Worm (Caenorhabditis elegans) whole organism, L2 larva: ENCODE measurements around the gene clec-153.
A peak's percentile ranks its signal among the peaks of the same experiment; 100 is the strongest.

Experiments used
- F13H6.1 ChIP-seq: sonication (generic microtip); optimal IDR thresholded peaks from 2 replicates; lab custom pipeline; 2016; ENCODE audit warnings: missing genetic modification characterization, missing compliant biosample characterization
- R02D3.7 ChIP-seq: fragments of 150-350 bp; optimal IDR thresholded peaks from 2 replicates; lab custom pipeline; 2014; ENCODE audit warnings: missing biosample characterization, missing genetic modification characterization
- Y55F3AM.14 ChIP-seq: fragments of 200-800 bp; sonication (Bioruptor generic); optimal IDR thresholded peaks from 2 replicates; lab custom pipeline; 2018; ENCODE audit warnings: mild to moderate bottlenecking, missing genetic modification characterization, missing compliant biosample characterization
- ZK546.5 ChIP-seq: sonication (generic microtip); optimal IDR thresholded peaks from 2 replicates; lab custom pipeline; 2017; ENCODE audit warnings: missing biosample characterization, missing genetic modification characterization
- aly-2 ChIP-seq: fragments of 150-350 bp; optimal IDR thresholded peaks from 2 replicates; lab custom pipeline; 2014; ENCODE audit warnings: missing biosample characterization, missing genetic modification characterization
- ama-1 ChIP-seq: fragments of 150-350 bp; optimal IDR thresholded peaks from 2 replicates; lab custom pipeline; 2018; ENCODE audit warnings: inconsistent platforms
- ceh-82 ChIP-seq: fragments of 150-350 bp; optimal IDR thresholded peaks from 2 replicates; lab custom pipeline; 2014; ENCODE audit warnings: missing biosample characterization, missing genetic modification characterization
- dmd-4 ChIP-seq: sonication (generic microtip); optimal IDR thresholded peaks from 2 replicates; lab custom pipeline; 2017; ENCODE audit warnings: missing biosample characterization, missing genetic modification characterization
- egl-27 ChIP-seq: sonication (generic microtip); optimal IDR thresholded peaks from 3 replicates; lab custom pipeline; 2017; ENCODE audit warnings: missing biosample characterization, missing genetic modification reagents, missing genetic modification characterization
- fos-1 ChIP-seq: fragments of 150-350 bp; optimal IDR thresholded peaks from 2 replicates; lab custom pipeline; 2014; ENCODE audit warnings: missing biosample characterization, missing genetic modification characterization
- gmeb-1 ChIP-seq: fragments of 150-350 bp; optimal IDR thresholded peaks from 2 replicates; lab custom pipeline; 2014; ENCODE audit warnings: missing biosample characterization, missing genetic modification characterization
- lin-11 ChIP-seq: fragments of 150-350 bp; sonication (generic microtip); optimal IDR thresholded peaks from 2 replicates; lab custom pipeline; 2014; ENCODE audit warnings: missing biosample characterization, missing genetic modification characterization, inconsistent platforms, mixed read lengths
- lin-13 ChIP-seq: fragments of 150-350 bp; optimal IDR thresholded peaks from 2 replicates; lab custom pipeline; 2014; ENCODE audit warnings: missing biosample characterization, missing genetic modification reagents, missing genetic modification characterization
- lin-39 ChIP-seq: fragments of 150-350 bp; optimal IDR thresholded peaks from 2 replicates; lab custom pipeline; 2014; ENCODE audit warnings: missing biosample characterization, missing genetic modification reagents, missing genetic modification characterization
- mab-5 ChIP-seq: fragments of 150-350 bp; optimal IDR thresholded peaks from 2 replicates; lab custom pipeline; 2014; ENCODE audit warnings: missing biosample characterization, missing genetic modification characterization
- mbf-1 ChIP-seq: sonication (generic microtip); optimal IDR thresholded peaks from 2 replicates; lab custom pipeline; 2017; ENCODE audit warnings: missing biosample characterization, missing genetic modification characterization
- mdl-1 ChIP-seq, 2 experiments: fragments of 150-350 bp in 1 of 2; sonication (generic microtip) in 1 of 2; optimal IDR thresholded peaks; 2 replicates each; lab custom pipeline; 2017; ENCODE audit warnings: missing biosample characterization in 2 of 2, missing genetic modification characterization in 2 of 2
- nhr-11 ChIP-seq: fragments of 150-350 bp; optimal IDR thresholded peaks from 2 replicates; lab custom pipeline; 2014; ENCODE audit warnings: missing biosample characterization, missing genetic modification characterization
- nhr-12 ChIP-seq: fragments of 150-350 bp; optimal IDR thresholded peaks from 2 replicates; lab custom pipeline; 2014; ENCODE audit warnings: missing biosample characterization, missing genetic modification characterization
- nhr-129 ChIP-seq: fragments of 150-350 bp; optimal IDR thresholded peaks from 2 replicates; lab custom pipeline; 2014; ENCODE audit warnings: missing biosample characterization, missing genetic modification characterization
- nhr-21 ChIP-seq: fragments of 150-350 bp; optimal IDR thresholded peaks from 2 replicates; lab custom pipeline; 2014; ENCODE audit warnings: missing biosample characterization, missing genetic modification characterization
- nhr-23 ChIP-seq: fragments of 150-350 bp; optimal IDR thresholded peaks from 2 replicates; lab custom pipeline; 2014; ENCODE audit warnings: missing biosample characterization, missing genetic modification reagents, missing genetic modification characterization
- nhr-237 ChIP-seq: fragments of 150-350 bp; optimal IDR thresholded peaks from 2 replicates; lab custom pipeline; 2014; ENCODE audit warnings: missing biosample characterization, missing genetic modification characterization
- nhr-25 ChIP-seq: fragments of 150-350 bp; sonication (generic microtip); optimal IDR thresholded peaks from 3 replicates; lab custom pipeline; 2014; ENCODE audit warnings: missing biosample characterization, missing genetic modification characterization
- nhr-77 ChIP-seq: fragments of 150-350 bp; optimal IDR thresholded peaks from 2 replicates; lab custom pipeline; 2014; ENCODE audit warnings: missing biosample characterization, missing genetic modification characterization
- peb-1 ChIP-seq: fragments of 150-350 bp; optimal IDR thresholded peaks from 2 replicates; lab custom pipeline; 2014; ENCODE audit warnings: missing biosample characterization, missing genetic modification characterization
- sem-4 ChIP-seq: fragments of 150-350 bp; optimal IDR thresholded peaks from 2 replicates; lab custom pipeline; 2014; ENCODE audit warnings: missing biosample characterization, missing genetic modification reagents, missing genetic modification characterization
- skn-1 ChIP-seq: sonication (generic microtip); optimal IDR thresholded peaks from 2 replicates; lab custom pipeline; 2017; ENCODE audit warnings: missing biosample characterization, missing genetic modification characterization
- sma-3 ChIP-seq: sonication (generic microtip); optimal IDR thresholded peaks from 2 replicates; lab custom pipeline; 2016; ENCODE audit warnings: missing genetic modification reagents, missing genetic modification characterization, missing compliant biosample characterization
- unc-55 ChIP-seq: fragments of 150-350 bp; sonication (generic microtip); optimal IDR thresholded peaks from 3 replicates; lab custom pipeline; 2014; ENCODE audit warnings: missing biosample characterization, missing genetic modification reagents, missing genetic modification characterization
- unc-62 ChIP-seq: fragments of 150-350 bp; optimal IDR thresholded peaks from 2 replicates; lab custom pipeline; 2014; ENCODE audit warnings: missing biosample characterization, missing genetic modification reagents, missing genetic modification characterization
- zag-1 ChIP-seq: fragments of 150-350 bp; optimal IDR thresholded peaks from 2 replicates; lab custom pipeline; 2014; ENCODE audit warnings: missing biosample characterization, missing genetic modification characterization
- ztf-1 ChIP-seq: fragments of 200-800 bp; sonication (Bioruptor generic); conservative IDR thresholded peaks from 2 replicates; pipeline ENCODE4 v1.3.6; 2022; ENCODE audit warnings: missing genetic modification characterization, missing compliant biosample characterization
- ztf-11 ChIP-seq: sonication (generic microtip); optimal IDR thresholded peaks from 2 replicates; lab custom pipeline; 2017; ENCODE audit warnings: missing biosample characterization, missing genetic modification characterization

clec-153 gene

DNA sequence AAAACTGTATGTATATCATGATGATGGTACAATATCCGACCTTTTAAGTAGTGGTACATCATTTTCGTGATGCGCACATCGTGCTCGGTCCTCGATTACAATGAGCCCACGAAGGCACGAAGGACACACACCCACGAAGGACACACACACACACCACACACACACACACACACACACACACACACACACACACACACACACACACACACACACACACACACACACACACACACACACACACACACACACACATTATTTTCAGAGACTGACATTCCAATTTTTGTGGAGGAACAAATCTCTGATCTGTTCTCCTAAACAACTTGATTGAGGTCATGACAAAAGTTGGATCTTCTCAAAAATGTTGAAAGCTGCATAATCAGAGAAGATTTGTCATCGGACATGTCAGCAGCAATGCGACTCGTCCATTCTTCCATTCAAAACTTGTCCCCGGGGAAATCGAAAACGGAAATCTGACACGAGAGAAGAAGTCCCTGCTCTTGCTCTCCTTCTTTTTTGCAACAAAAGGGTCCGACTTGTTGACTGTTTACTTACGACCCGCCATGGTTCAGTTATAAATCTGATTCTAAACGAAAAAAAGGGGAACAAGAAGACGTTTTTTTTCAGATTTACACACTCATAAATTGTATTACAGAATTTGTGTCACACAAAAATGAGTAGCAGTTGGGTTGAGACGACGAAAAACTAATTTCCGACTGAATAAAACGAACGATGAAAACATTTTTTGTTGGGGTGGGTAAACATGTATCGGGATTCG, 8.7 kb upstream of the clec-153 start:
- TF ChIP-seq egl-27 (tag; lab: Kevin White, UChicago) (no peak), sem-4 (tag; lab: Kevin White, UChicago) (no peak), sma-3 (no peak), nhr-129 (tag; lab: Kevin White, UChicago) (no peak), mab-5 (no peak), Y55F3AM.14 (no peak), nhr-12 (tag; lab: Kevin White, UChicago) (no peak), lin-39 (tag; lab: Kevin White, UChicago) (no peak), nhr-25 (tag; lab: Kevin White, UChicago) (no peak), ZK546.5 (no peak), zag-1 (tag; lab: Kevin White, UChicago) (no peak), lin-13 (no peak), ztf-11 (tag; lab: Kevin White, UChicago) (no peak), skn-1 (tag; lab: Kevin White, UChicago) (no peak), unc-62 (GFP tag; lab: Kevin White, UChicago) (no peak), dmd-4 (tag; lab: Kevin White, UChicago) (no peak), ceh-82 (no peak)

DNA sequence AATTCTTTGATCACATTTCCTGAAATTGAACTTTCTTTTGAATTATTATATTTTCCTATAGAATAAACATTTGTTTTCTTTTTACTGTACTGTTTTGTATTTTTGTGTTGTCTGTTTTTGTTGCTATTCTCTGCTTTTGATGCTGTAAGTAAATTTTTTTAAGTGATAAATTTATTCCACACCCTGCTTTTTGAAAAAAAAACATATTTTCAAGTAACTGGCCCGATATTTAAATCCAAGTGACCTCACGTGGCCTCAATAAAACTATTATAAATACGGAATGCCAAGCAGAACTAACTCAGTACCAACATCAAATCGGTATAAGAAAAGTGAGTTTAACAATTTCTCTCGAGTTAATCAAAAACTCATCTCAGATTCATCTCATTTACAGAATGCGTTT, 6.9 kb upstream of the clec-153 start, which contains the start of gene clec-151:
clec-151 (plus strand) TSS at position 301 of the 400 bp plus-strand sequence.
- TF ChIP-seq ztf-11 (tag; lab: Kevin White, UChicago) (no peak), nhr-77 (tag; lab: Kevin White, UChicago) (no peak), R02D3.7 (tag; lab: Kevin White, UChicago) (no peak), F13H6.1 (no peak), unc-62 (GFP tag; lab: Kevin White, UChicago) (no peak), nhr-23 (tag; lab: Kevin White, UChicago) (no peak), unc-55 (GFP tag; lab: Kevin White, UChicago) (no peak), skn-1 (tag; lab: Kevin White, UChicago) (no peak), lin-13 (no peak), sem-4 (tag; lab: Kevin White, UChicago) (no peak), mbf-1 (tag; lab: Kevin White, UChicago) (no peak), aly-2 (tag; lab: Kevin White, UChicago) (no peak), peb-1 (tag; lab: Kevin White, UChicago) (no peak), nhr-129 (tag; lab: Kevin White, UChicago) (no peak), ztf-1 (GFP tag; lab: Robert Waterston, UW) (no peak), nhr-25 (tag; lab: Kevin White, UChicago) (no peak)

DNA sequence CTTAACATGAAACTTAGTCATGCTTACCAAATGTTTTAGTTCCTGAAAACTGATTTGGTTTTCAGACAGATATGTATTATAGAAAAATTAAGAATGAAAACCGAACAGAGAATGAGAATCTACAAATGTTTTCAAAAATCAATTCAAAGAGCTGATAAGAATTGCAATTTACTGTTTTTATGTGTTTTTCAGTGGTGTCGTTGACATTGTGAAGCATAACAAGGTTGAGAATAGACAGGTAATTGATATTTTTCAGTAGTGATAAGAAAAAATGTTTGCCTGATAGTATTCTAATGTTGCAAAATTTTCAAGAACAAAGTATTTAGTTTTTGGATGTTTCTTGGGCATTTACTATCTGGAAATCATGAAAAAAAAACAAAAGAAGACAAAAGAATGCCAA, 8.2 kb downstream of the clec-153 start, which contains the start of gene pfas-1:
pfas-1 (minus strand) TSS at position 49 of the 400 bp plus-strand sequence.
- TF ChIP-seq ceh-82, result no peak
- TF ChIP-seq fos-1 (tag; lab: Kevin White, UChicago), result peak; percentile 77

DNA sequence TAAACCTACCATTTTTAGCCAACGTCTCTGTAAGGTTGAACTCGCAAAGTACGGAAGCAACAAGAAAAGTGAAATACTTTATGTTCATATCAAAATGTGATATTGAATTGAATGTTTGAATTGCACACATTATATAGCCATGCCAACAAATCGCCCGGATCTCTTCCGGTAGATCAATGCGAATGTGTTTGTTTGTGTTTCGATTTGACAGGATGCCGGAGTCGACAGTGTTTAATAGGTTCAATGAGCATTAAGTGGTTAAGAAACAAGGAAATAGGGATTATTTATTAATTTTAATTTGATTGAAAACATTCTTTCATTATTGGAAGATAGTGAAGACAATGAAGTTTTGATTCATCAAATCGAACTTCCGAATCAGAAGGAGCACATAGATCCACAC, 11.2 kb downstream of the clec-153 start, which contains the start of gene pqn-29:
pqn-29 (minus strand) TSS at position 101 of the 400 bp plus-strand sequence.
- TF ChIP-seq ceh-82 (no peak), nhr-11 (tag; lab: Kevin White, UChicago) (no peak), nhr-12 (tag; lab: Kevin White, UChicago) (no peak), gmeb-1 (tag; lab: Kevin White, UChicago) (no peak), ama-1 (no peak), nhr-21 (tag; lab: Kevin White, UChicago) (no peak), nhr-129 (tag; lab: Kevin White, UChicago) (no peak), peb-1 (tag; lab: Kevin White, UChicago) (no peak), nhr-237 (tag; lab: Kevin White, UChicago) (no peak), nhr-23 (tag; lab: Kevin White, UChicago) (no peak), mab-5 (no peak), mdl-1 (tag; optimal IDR thresholded peaks at IDR 0.05; lab: Kevin White, UChicago) (no peak), zag-1 (tag; lab: Kevin White, UChicago) (no peak), fos-1 (tag; lab: Kevin White, UChicago) (no peak), aly-2 (tag; lab: Kevin White, UChicago) (no peak), lin-11 (tag; lab: Kevin White, UChicago) (no peak), nhr-25 (tag; lab: Kevin White, UChicago) (no peak)
